Fruit fly (Drosophila melanogaster) whole organism, prepupa: ENCODE measurements around the gene Patr-1.

Experiments used
- CG15336 ChIP-seq: fragments of 200-800 bp; sonication (Bioruptor generic); IDR thresholded peaks from 2 replicates; pipeline ENCODE4 v1.3.6; 2022; ENCODE audit warnings: missing biosample characterization, missing genetic modification characterization
- CG3032 ChIP-seq: fragments of 200-800 bp; optimal IDR thresholded peaks from 2 replicates; lab custom pipeline; 2019; ENCODE audit warnings: missing biosample characterization, mild to moderate bottlenecking, missing genetic modification characterization, moderate library complexity
- CG31627 ChIP-seq: fragments of 200-800 bp; sonication (Bioruptor generic); optimal IDR thresholded peaks from 3 replicates; lab custom pipeline; 2016; ENCODE audit warnings: missing biosample characterization, missing genetic modification characterization
- CG7368 ChIP-seq: fragments of 200-800 bp; sonication (Bioruptor generic); optimal IDR thresholded peaks from 3 replicates; lab custom pipeline; 2016; ENCODE audit warnings: missing biosample characterization, missing genetic modification characterization
- Hr39 ChIP-seq: fragments of 200-800 bp; sonication (Bioruptor generic); optimal IDR thresholded peaks from 2 replicates; lab custom pipeline; 2016; ENCODE audit warnings: missing biosample characterization, missing genetic modification characterization
- Sox14 ChIP-seq: fragments of 200-800 bp; sonication (Bioruptor generic); optimal IDR thresholded peaks from 3 replicates; lab custom pipeline; 2016; ENCODE audit warnings: missing biosample characterization, missing genetic modification characterization
- acj6 ChIP-seq: fragments of 200-800 bp; sonication (Bioruptor generic); optimal IDR thresholded peaks from 3 replicates; lab custom pipeline; 2016; ENCODE audit warnings: missing biosample characterization, missing genetic modification characterization

DNA sequence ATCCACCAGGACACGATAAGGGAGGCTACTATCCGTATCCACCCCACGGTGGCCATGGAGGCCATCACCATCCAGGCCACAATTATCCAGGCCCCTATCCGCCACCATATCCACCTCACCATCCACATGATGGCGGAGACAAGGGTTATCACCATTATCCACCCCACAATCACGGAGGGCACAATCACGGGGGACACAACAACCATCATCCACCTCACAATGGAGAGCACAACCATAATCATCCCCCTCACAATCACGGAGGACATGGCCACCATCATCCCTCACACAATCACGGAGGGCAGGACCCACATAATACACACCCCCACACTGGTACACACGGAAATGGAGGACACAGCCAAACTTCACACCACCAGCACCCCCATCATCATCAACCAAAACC lies 13.6 kb upstream of the Patr-1 start:
- TF ChIP-seq CG15336, result no peak
- TF ChIP-seq Sox14 (GFP tag; lab: Kevin White, UChicago), result no peak
- no peak for TF ChIP-seq CG31627 (GFP tag; lab: Kevin White, UChicago)
- TF ChIP-seq acj6 (GFP tag; lab: Kevin White, UChicago), result no peak
- TF ChIP-seq CG3032 (tag; lab: Kevin White, UChicago), result no peak
- TF ChIP-seq Hr39 (GFP tag; lab: Kevin White, UChicago), result no peak
- TF ChIP-seq CG7368 (GFP tag; lab: Kevin White, UChicago), result peak; percentile 12
